Fruit fly (Drosophila melanogaster): ENCODE data around the gene Spt6.

- TF ChIP-seq dmrt93B (GFP tag; optimal IDR thresholded peaks at IDR 0.05) (no peak), foxo (GFP tag; optimal IDR thresholded peaks at IDR 0.05) (no peak), Dif (GFP tag; optimal IDR thresholded peaks at IDR 0.05; ENCODE audit: partially characterized antibody) (no peak), psq (GFP tag; optimal IDR thresholded peaks at IDR 0.05) (no peak), h (GFP tag; optimal IDR thresholded peaks at IDR 0.05) (no peak), Vsx2 (GFP tag; optimal IDR thresholded peaks at IDR 0.05; ENCODE audit: partially characterized antibody) (no peak), br (GFP tag; optimal IDR thresholded peaks at IDR 0.05) (no peak)
Measured at dm6 chrX:6259696-6260095, 7.9 kb upstream of the Spt6 start.
